Fruit fly (Drosophila melanogaster) whole organism, embryonic: ENCODE results near the gene CG32313.

Experiments
- CG10147 ChIP-seq: fragments of 200-800 bp; sonication (Bioruptor generic); optimal IDR thresholded peaks from 2 replicates; lab custom pipeline; 2019; ENCODE audit warnings: missing biosample characterization, mild to moderate bottlenecking, missing genetic modification characterization, moderate library complexity
- CG10431 ChIP-seq: fragments of 200-800 bp; sonication (Bioruptor generic); optimal IDR thresholded peaks from 3 replicates; lab custom pipeline; 2018; ENCODE audit warnings: missing biosample characterization, mild to moderate bottlenecking, missing genetic modification characterization
- CG11456 ChIP-seq: fragments of 200-800 bp; sonication (Bioruptor generic); IDR thresholded peaks from 3 replicates; pipeline ENCODE4 v1.3.6; 2022; ENCODE audit warnings: missing biosample characterization, missing genetic modification characterization
- CG12299 ChIP-seq: fragments of 200-800 bp; sonication (Bioruptor generic); optimal IDR thresholded peaks from 2 replicates; lab custom pipeline; 2018; ENCODE audit warnings: missing biosample characterization, mild to moderate bottlenecking, missing genetic modification characterization
- CG13287 ChIP-seq: fragments of 200-800 bp; sonication (Bioruptor generic); IDR thresholded peaks from 2 replicates; pipeline ENCODE4 v1.3.6; 2022; ENCODE audit warnings: missing biosample characterization, missing genetic modification characterization; ENCODE audit not compliant: partially characterized antibody
- CG13296 ChIP-seq: fragments of 200-800 bp; sonication (Bioruptor generic); optimal IDR thresholded peaks from 3 replicates; lab custom pipeline; 2018; ENCODE audit warnings: missing biosample characterization, mild to moderate bottlenecking, missing genetic modification characterization
- CG13424 ChIP-seq: fragments of 200-800 bp; sonication (Bioruptor generic); optimal IDR thresholded peaks from 2 replicates; lab custom pipeline; 2019; ENCODE audit warnings: missing biosample characterization, mild to moderate bottlenecking, missing genetic modification characterization, moderate library complexity
- CG14965 ChIP-seq: fragments of 200-800 bp; sonication (Bioruptor generic); optimal IDR thresholded peaks from 2 replicates; lab custom pipeline; 2016; ENCODE audit warnings: missing biosample characterization, missing genetic modification characterization, borderline replicate concordance
- CG15269 ChIP-seq: fragments of 200-800 bp; sonication (Bioruptor generic); optimal IDR thresholded peaks from 2 replicates; lab custom pipeline; 2018; ENCODE audit warnings: missing biosample characterization, mild to moderate bottlenecking, missing genetic modification characterization, moderate library complexity
- CG16815 ChIP-seq: fragments of 200-800 bp; sonication (Bioruptor generic); optimal IDR thresholded peaks from 3 replicates; lab custom pipeline; 2017; ENCODE audit warnings: missing biosample characterization, mild to moderate bottlenecking, missing genetic modification characterization
- CG17385 ChIP-seq: fragments of 200-800 bp; sonication (Bioruptor generic); optimal IDR thresholded peaks from 3 replicates; lab custom pipeline; 2018; ENCODE audit warnings: missing biosample characterization, mild to moderate bottlenecking, missing genetic modification characterization
- CG17912 ChIP-seq: fragments of 200-800 bp; sonication (Bioruptor generic); optimal IDR thresholded peaks from 2 replicates; lab custom pipeline; 2018; ENCODE audit warnings: missing biosample characterization, mild to moderate bottlenecking, missing genetic modification characterization
- CG31365 ChIP-seq: fragments of 200-800 bp; sonication (Bioruptor generic); optimal IDR thresholded peaks from 2 replicates; lab custom pipeline; 2018; ENCODE audit warnings: missing biosample characterization, mild to moderate bottlenecking, missing genetic modification characterization
- CG6689 ChIP-seq: fragments of 200-800 bp; sonication (Bioruptor generic); IDR thresholded peaks from 2 replicates; pipeline ENCODE4 v1.3.6; 2022; ENCODE audit warnings: missing biosample characterization, missing genetic modification characterization
- CG6854 ChIP-seq: fragments of 200-800 bp; sonication (Bioruptor generic); optimal IDR thresholded peaks from 3 replicates; lab custom pipeline; 2017; ENCODE audit warnings: missing biosample characterization, mild to moderate bottlenecking, missing genetic modification characterization
- CHES-1-like ChIP-seq: fragments of 200-800 bp; sonication (Bioruptor generic); optimal IDR thresholded peaks from 2 replicates; lab custom pipeline; 2016; ENCODE audit warnings: missing biosample characterization, missing genetic modification characterization
- CkIIα-i1 ChIP-seq: fragments of 200-800 bp; sonication (Bioruptor generic); IDR thresholded peaks from 2 replicates; pipeline ENCODE4 v1.3.6; 2022; ENCODE audit warnings: missing biosample characterization, missing genetic modification characterization
- D19B ChIP-seq: fragments of 200-800 bp; sonication (Bioruptor generic); optimal IDR thresholded peaks from 2 replicates; lab custom pipeline; 2017; ENCODE audit warnings: missing biosample characterization, mild to moderate bottlenecking, missing genetic modification characterization
- Dip2 ChIP-seq: fragments of 200-800 bp; sonication (Bioruptor generic); IDR thresholded peaks from 2 replicates; pipeline ENCODE4 v1.3.6; 2022; ENCODE audit warnings: missing biosample characterization, missing genetic modification characterization
- Ets65A ChIP-seq: fragments of 200-800 bp; sonication (Bioruptor generic); peaks from one replicate; lab custom pipeline; 2016; ENCODE audit warnings: missing biosample characterization, missing genetic modification characterization
- Gug ChIP-seq: fragments of 200-800 bp; sonication (Bioruptor generic); IDR thresholded peaks from 4 replicates; pipeline ENCODE4 v1.3.6; 2022; ENCODE audit warnings: missing biosample characterization, missing genetic modification characterization
- Meics ChIP-seq: fragments of 200-800 bp; sonication (Bioruptor generic); optimal IDR thresholded peaks from 2 replicates; lab custom pipeline; 2017; ENCODE audit warnings: missing biosample characterization, mild to moderate bottlenecking, missing genetic modification characterization
- NC2β ChIP-seq: fragments of 200-800 bp; sonication (Bioruptor generic); optimal IDR thresholded peaks from 2 replicates; lab custom pipeline; 2016; ENCODE audit warnings: missing biosample characterization, missing genetic modification characterization
- Nf-YB ChIP-seq: fragments of 200-800 bp; sonication (Bioruptor generic); optimal IDR thresholded peaks from 3 replicates; lab custom pipeline; 2019; ENCODE audit warnings: missing biosample characterization, mild to moderate bottlenecking, missing genetic modification characterization, moderate library complexity
- Opbp ChIP-seq: fragments of 200-800 bp; sonication (Bioruptor generic); IDR thresholded peaks from 3 replicates; pipeline ENCODE4 v1.3.6; 2022; ENCODE audit warnings: missing biosample characterization, missing genetic modification characterization; ENCODE audit not compliant: partially characterized antibody
- Poxn ChIP-seq: fragments of 200-800 bp; sonication (Bioruptor generic); IDR thresholded peaks from 2 replicates; pipeline ENCODE4 v1.3.6; 2022; ENCODE audit warnings: missing biosample characterization, missing genetic modification characterization
- Sox102F ChIP-seq: fragments of 200-800 bp; sonication (Bioruptor generic); optimal IDR thresholded peaks from 2 replicates; lab custom pipeline; 2018; ENCODE audit warnings: missing biosample characterization, mild to moderate bottlenecking, missing genetic modification characterization, moderate library complexity
- Spps ChIP-seq: fragments of 200-800 bp; sonication (Bioruptor generic); optimal IDR thresholded peaks from 2 replicates; lab custom pipeline; 2018; ENCODE audit warnings: missing biosample characterization, mild to moderate bottlenecking, missing genetic modification characterization
- Sry-δ ChIP-seq: fragments of 200-800 bp; sonication (Bioruptor generic); optimal IDR thresholded peaks from 2 replicates; lab custom pipeline; 2016; ENCODE audit warnings: missing biosample characterization, missing genetic modification characterization
- Taf1 ChIP-seq: fragments of 200-800 bp; sonication (Bioruptor generic); IDR thresholded peaks from 2 replicates; pipeline ENCODE4 v1.3.6; 2022; ENCODE audit warnings: missing biosample characterization, missing genetic modification characterization
- YL-1 ChIP-seq: fragments of 200-800 bp; sonication (Bioruptor generic); optimal IDR thresholded peaks from 3 replicates; lab custom pipeline; 2017; ENCODE audit warnings: missing biosample characterization, mild to moderate bottlenecking, missing genetic modification characterization
- ab ChIP-seq: fragments of 200-800 bp; sonication (Bioruptor generic); optimal IDR thresholded peaks from 2 replicates; lab custom pipeline; 2016; ENCODE audit warnings: missing biosample characterization, missing genetic modification characterization
- abd-A ChIP-seq: fragments of 200-800 bp; sonication (Bioruptor generic); optimal IDR thresholded peaks from 3 replicates; lab custom pipeline; 2019; ENCODE audit warnings: missing biosample characterization, mild to moderate bottlenecking, missing genetic modification characterization, moderate library complexity
- bbx ChIP-seq: fragments of 200-800 bp; sonication (Bioruptor generic); IDR thresholded peaks from 2 replicates; pipeline ENCODE4 v1.3.6; 2022; ENCODE audit warnings: missing biosample characterization, missing genetic modification characterization; ENCODE audit not compliant: partially characterized antibody
- btn ChIP-seq: fragments of 200-800 bp; sonication (Bioruptor generic); optimal IDR thresholded peaks from 2 replicates; lab custom pipeline; 2016; ENCODE audit warnings: missing biosample characterization, missing genetic modification characterization
- dan ChIP-seq: fragments of 200-800 bp; sonication (Bioruptor generic); IDR thresholded peaks from 2 replicates; pipeline ENCODE4 v1.3.6; 2022; ENCODE audit warnings: missing biosample characterization, missing genetic modification characterization
- dmrt11E ChIP-seq: fragments of 200-800 bp; sonication (Bioruptor generic); optimal IDR thresholded peaks from 3 replicates; lab custom pipeline; 2018; ENCODE audit warnings: missing biosample characterization, mild to moderate bottlenecking, missing genetic modification characterization, moderate library complexity
- en ChIP-seq: fragments of 200-800 bp; sonication (Bioruptor generic); optimal IDR thresholded peaks from 2 replicates; lab custom pipeline; 2016; ENCODE audit warnings: missing biosample characterization, missing genetic modification characterization
- eyg ChIP-seq: fragments of 200-800 bp; sonication (Bioruptor generic); optimal IDR thresholded peaks from 3 replicates; lab custom pipeline; 2016; ENCODE audit warnings: missing biosample characterization, missing genetic modification characterization
- fu2 ChIP-seq: fragments of 200-800 bp; sonication (Bioruptor generic); optimal IDR thresholded peaks from 2 replicates; lab custom pipeline; 2016; ENCODE audit warnings: missing biosample characterization, missing genetic modification characterization
- gsb ChIP-seq: fragments of 200-800 bp; sonication (Bioruptor generic); IDR thresholded peaks from 2 replicates; pipeline ENCODE4 v1.3.6; 2022; ENCODE audit warnings: missing biosample characterization, missing genetic modification characterization
- gsb-n ChIP-seq: fragments of 200-800 bp; sonication (Bioruptor generic); optimal IDR thresholded peaks from 3 replicates; lab custom pipeline; 2018; ENCODE audit warnings: missing biosample characterization, mild to moderate bottlenecking, missing genetic modification characterization
- gt ChIP-seq: fragments of 200-800 bp; sonication (Bioruptor generic); IDR thresholded peaks from 2 replicates; pipeline ENCODE4 v1.3.6; 2022; ENCODE audit warnings: missing biosample characterization, missing genetic modification characterization
- ham ChIP-seq: fragments of 200-800 bp; sonication (Bioruptor generic); IDR thresholded peaks from 2 replicates; pipeline ENCODE4 v1.3.6; 2022; ENCODE audit warnings: missing biosample characterization, missing genetic modification characterization
- pum ChIP-seq: fragments of 200-800 bp; sonication (Bioruptor generic); optimal IDR thresholded peaks from 2 replicates; lab custom pipeline; 2016; ENCODE audit warnings: missing biosample characterization, missing genetic modification characterization
- salm ChIP-seq: fragments of 200-800 bp; sonication (Bioruptor generic); optimal IDR thresholded peaks from 2 replicates; lab custom pipeline; 2018; ENCODE audit warnings: missing biosample characterization, mild to moderate bottlenecking, missing genetic modification characterization
- sd ChIP-seq: fragments of 200-800 bp; sonication (Bioruptor generic); optimal IDR thresholded peaks from 3 replicates; lab custom pipeline; 2018; ENCODE audit warnings: missing biosample characterization, mild to moderate bottlenecking, missing genetic modification characterization, moderate library complexity
- tap ChIP-seq: fragments of 200-800 bp; optimal IDR thresholded peaks from 3 replicates; lab custom pipeline; 2019; ENCODE audit warnings: missing biosample characterization, mild to moderate bottlenecking, missing genetic modification characterization, moderate library complexity
- tin ChIP-seq: fragments of 200-800 bp; sonication (Bioruptor generic); optimal IDR thresholded peaks from 3 replicates; lab custom pipeline; 2016; ENCODE audit warnings: missing biosample characterization, missing genetic modification characterization
- trem ChIP-seq: fragments of 200-800 bp; optimal IDR thresholded peaks from 3 replicates; lab custom pipeline; 2019; ENCODE audit warnings: missing biosample characterization, mild to moderate bottlenecking, missing genetic modification characterization, moderate library complexity

CG32313 gene

DNA sequence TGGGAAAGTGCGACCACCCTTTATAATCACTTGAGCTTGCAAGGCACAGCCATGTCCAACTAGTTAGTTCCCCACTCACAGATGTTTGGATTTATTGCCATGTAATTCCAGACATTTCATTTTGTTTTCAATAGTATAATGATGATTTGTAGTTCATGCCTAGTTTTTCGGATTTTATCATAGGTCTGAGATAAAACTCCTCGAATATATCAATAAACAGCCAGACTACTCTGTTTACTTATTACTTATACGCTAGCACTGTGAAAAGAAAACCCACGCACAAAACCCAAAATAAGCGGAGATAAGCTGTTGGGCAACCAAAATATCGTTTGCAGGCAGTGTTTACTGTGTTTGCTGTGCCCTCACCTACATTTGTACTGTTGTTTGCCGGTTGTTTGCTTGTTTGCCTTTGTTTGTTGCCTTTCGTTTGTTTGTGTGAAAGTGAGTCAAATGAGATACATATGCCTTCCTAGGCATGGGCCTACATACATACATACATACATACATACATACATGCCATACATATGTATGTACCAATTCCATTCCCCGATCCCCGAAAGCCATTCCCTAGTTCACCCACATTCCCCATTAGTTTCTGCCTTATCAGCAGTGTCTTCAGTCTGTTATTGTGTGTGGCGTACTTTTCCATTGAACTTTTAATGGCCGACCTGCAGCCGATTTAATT is 33.8 kb upstream of the CG32313 start (continued):
- no peak for TF ChIP-seq CkIIα-i1 (GFP tag; lab: Robert Waterston, UW)
- TF ChIP-seq dmrt11E: peak; percentile 82
- TF ChIP-seq tin (GFP tag; lab: Kevin White, UChicago): peak; percentile 52
- TF ChIP-seq pum (GFP tag; lab: Kevin White, UChicago): peak; percentile 62
- no peak for TF ChIP-seq dan
- peak; percentile 64 for TF ChIP-seq CG10147 (GFP tag; lab: Kevin White, UChicago)
- TF ChIP-seq CG6689 (GFP tag; lab: Robert Waterston, UW): peak; percentile 61
- TF ChIP-seq tap (tag; lab: Kevin White, UChicago): peak; percentile 50
- peak; percentile 64 for TF ChIP-seq CG17912 (GFP tag; lab: Kevin White, UChicago)
- TF ChIP-seq gsb-n (tag; lab: Kevin White, UChicago): peak; percentile 76
- no peak for TF ChIP-seq gsb (GFP tag; lab: Robert Waterston, UW)
- TF ChIP-seq CHES-1-like (GFP tag; lab: Kevin White, UChicago): peak; percentile 72
- peak; percentile 60 for TF ChIP-seq CG17385 (GFP tag; lab: Kevin White, UChicago)
- TF ChIP-seq ham (GFP tag; lab: Robert Waterston, UW): no peak
- peak; percentile 50 for TF ChIP-seq NC2β
- peak; percentile 7 for TF ChIP-seq Sry-δ (GFP tag; lab: Kevin White, UChicago)
- TF ChIP-seq D19B (GFP tag; lab: Kevin White, UChicago): peak; percentile 8
- peak; percentile 6 for TF ChIP-seq CG6854 (GFP tag; lab: Kevin White, UChicago)
- TF ChIP-seq CG31365 (tag; lab: Kevin White, UChicago): peak; percentile 62
- TF ChIP-seq bbx (GFP tag; lab: Robert Waterston, UW): no peak
- TF ChIP-seq btn: peak; percentile 60
- TF ChIP-seq Sox102F (GFP tag; lab: Kevin White, UChicago): peak; percentile 72
- peak; percentile 52 for TF ChIP-seq YL-1 (GFP tag; lab: Kevin White, UChicago)
- peak; percentile 26 for TF ChIP-seq CG16815 (GFP tag; lab: Kevin White, UChicago)
- TF ChIP-seq salm (tag; lab: Kevin White, UChicago): peak; percentile 68
- TF ChIP-seq CG12299 (tag; lab: Kevin White, UChicago): peak; percentile 51
- peak; percentile 52 for TF ChIP-seq trem (tag; lab: Kevin White, UChicago)
- TF ChIP-seq Nf-YB (GFP tag; lab: Kevin White, UChicago): peak; percentile 41
- TF ChIP-seq Ets65A (GFP tag; lab: Kevin White, UChicago): peak; percentile 96
- TF ChIP-seq Taf1 (GFP tag; lab: Robert Waterston, UW): peak; percentile 16; the same call in 1 of the 2 replicates
- TF ChIP-seq CG10431 (GFP tag; lab: Kevin White, UChicago): peak; percentile 89
- TF ChIP-seq ab (GFP tag; lab: Kevin White, UChicago): no peak
- no peak for TF ChIP-seq CG13287 (GFP tag; lab: Robert Waterston, UW)
- TF ChIP-seq Gug: peak; percentile 41; the same call in 1 of the 4 replicates
- TF ChIP-seq Meics: peak; percentile 55
- TF ChIP-seq CG15269 (tag; lab: Kevin White, UChicago): peak; percentile 55
- peak; percentile 86 for TF ChIP-seq sd (tag; lab: Kevin White, UChicago)
- peak; percentile 8 for TF ChIP-seq en (GFP tag; lab: Kevin White, UChicago)
- peak; percentile 60 for TF ChIP-seq CG14965 (GFP tag; lab: Kevin White, UChicago)
- TF ChIP-seq Spps (tag; lab: Kevin White, UChicago): peak; percentile 71
- peak; percentile 79 for TF ChIP-seq abd-A (tag; lab: Kevin White, UChicago)
- TF ChIP-seq eyg (GFP tag; lab: Kevin White, UChicago): peak; percentile 64
- peak; percentile 65 for TF ChIP-seq CG13296 (GFP tag; lab: Kevin White, UChicago)
- TF ChIP-seq Dip2 (GFP tag; lab: Robert Waterston, UW): no peak
- no peak for TF ChIP-seq Opbp (GFP tag; lab: Robert Waterston, UW)
- no peak for TF ChIP-seq gt (GFP tag; lab: Robert Waterston, UW)
- no peak for TF ChIP-seq Poxn (GFP tag; lab: Robert Waterston, UW)
- no peak for TF ChIP-seq CG11456
- peak; percentile 74 for TF ChIP-seq CG13424 (tag; lab: Kevin White, UChicago)
- TF ChIP-seq fu2: no peak
